Fruit fly (Drosophila melanogaster): Measurements from ENCODE around the gene CG32983.

CG32983 gene

DNA sequence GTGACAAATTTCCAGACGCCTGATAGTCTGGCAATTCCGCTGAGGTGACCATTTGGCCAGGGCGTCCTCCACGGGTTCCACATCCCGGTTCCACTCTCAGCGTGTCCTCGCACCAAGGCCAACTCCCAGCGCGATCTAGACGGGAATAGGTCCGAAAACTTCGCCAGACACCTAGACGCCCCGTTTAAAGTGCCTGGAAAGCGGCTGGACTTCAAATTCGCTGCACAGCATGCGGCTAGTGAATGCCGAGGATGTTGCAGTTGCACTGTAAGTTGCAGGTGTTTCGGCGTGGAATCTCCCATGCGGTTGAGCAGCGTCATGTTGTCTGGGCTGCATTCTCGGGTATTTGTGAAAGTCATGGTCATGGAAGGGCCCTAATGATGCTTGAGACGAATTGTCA, 16.5 kb upstream of the CG32983 start:
- TF ChIP-seq Blimp-1 (GFP tag; optimal IDR thresholded peaks at IDR 0.05) (no peak), CG32006 (GFP tag; optimal IDR thresholded peaks at IDR 0.05) (no peak), CG34406 (GFP tag; optimal IDR thresholded peaks at IDR 0.05) (no peak), CG11294 (GFP tag; IDR thresholded peaks at IDR 0.05) (no peak), CG6808 (GFP tag; optimal IDR thresholded peaks at IDR 0.05) (no peak), dsx (GFP tag; optimal IDR thresholded peaks at IDR 0.05; ENCODE audit: poor library complexity, severe bottlenecking) (no peak), Ets21C (GFP tag; optimal IDR thresholded peaks at IDR 0.05) (no peak), Ets96B (tag; optimal IDR thresholded peaks at IDR 0.05) (no peak), CG15336 (GFP tag; IDR thresholded peaks at IDR 0.05) (no peak), Smox (GFP tag; optimal IDR thresholded peaks at IDR 0.05) (no peak), topi (GFP tag; optimal IDR thresholded peaks at IDR 0.05) (no peak), CG1621 (tag; optimal IDR thresholded peaks at IDR 0.05) (no peak), esn (GFP tag; optimal IDR thresholded peaks at IDR 0.05) (no peak), ss (GFP tag; optimal IDR thresholded peaks at IDR 0.05) (no peak)

DNA sequence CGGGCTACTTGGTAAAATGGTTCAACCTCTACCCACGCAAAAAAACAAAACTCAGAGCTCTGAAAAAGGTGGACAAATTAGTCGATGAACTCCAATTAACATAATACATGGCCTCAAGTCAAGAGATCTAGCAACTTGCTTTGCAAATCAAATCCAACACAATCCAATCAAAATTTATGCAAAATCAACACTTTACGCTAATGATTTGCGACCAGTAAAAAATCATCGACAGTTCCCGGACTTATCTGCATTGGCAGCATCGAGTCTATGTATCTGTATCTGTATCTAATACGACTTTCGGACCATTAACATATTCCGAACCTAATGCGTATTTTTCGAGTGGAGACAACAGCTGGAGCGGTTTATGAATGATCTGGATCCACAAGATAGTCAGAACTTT, 14.6 kb upstream of the CG32983 start:
- TF ChIP-seq CG1621 (tag; optimal IDR thresholded peaks at IDR 0.05) (no peak), eg (GFP tag; IDR thresholded peaks at IDR 0.05) (no peak), lz (GFP tag; optimal IDR thresholded peaks at IDR 0.05) (no peak), CG4318 (GFP tag; optimal IDR thresholded peaks at IDR 0.05) (no peak), pdm3 (GFP tag; optimal IDR thresholded peaks at IDR 0.05) (no peak), CG3919 (GFP tag; optimal IDR thresholded peaks at IDR 0.05) (no peak), Smox (GFP tag; optimal IDR thresholded peaks at IDR 0.05) (no peak), vri (GFP tag; optimal IDR thresholded peaks at IDR 0.05) (no peak), CG15336 (GFP tag; IDR thresholded peaks at IDR 0.05) (no peak), ss (GFP tag; optimal IDR thresholded peaks at IDR 0.05) (no peak), fd59A (GFP tag; optimal IDR thresholded peaks at IDR 0.05) (no peak), Ets96B (tag; optimal IDR thresholded peaks at IDR 0.05) (no peak)

DNA sequence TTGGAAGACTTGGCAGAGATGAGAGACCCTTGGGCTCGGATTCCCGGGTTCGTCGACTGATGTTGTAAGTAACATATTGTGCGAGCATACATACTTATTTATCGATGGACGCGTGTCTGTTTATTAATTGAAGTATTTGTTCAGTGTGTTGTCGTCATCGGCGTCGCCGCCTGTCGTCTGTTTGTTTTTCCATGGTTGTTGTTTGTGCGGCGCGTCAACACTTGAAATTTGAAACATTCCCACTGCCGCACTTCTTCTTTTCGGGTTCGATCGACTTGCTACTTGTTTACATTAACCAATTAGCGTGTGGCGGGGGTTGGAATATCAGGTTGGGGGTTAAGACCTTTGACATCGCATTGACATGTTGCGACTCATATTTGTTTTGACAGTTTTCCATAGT, 13.4 kb upstream of the CG32983 start:
- TF ChIP-seq CG6854 (GFP tag; optimal IDR thresholded peaks at IDR 0.05) = no peak
- TF ChIP-seq Ets96B (tag; optimal IDR thresholded peaks at IDR 0.05) = no peak
- TF ChIP-seq spab (GFP tag; optimal IDR thresholded peaks at IDR 0.05) = no peak
- no peak for TF ChIP-seq CG8632 (GFP tag; optimal IDR thresholded peaks at IDR 0.05)
- TF ChIP-seq fkh (GFP tag; optimal IDR thresholded peaks at IDR 0.05) = peak; percentile 99
- TF ChIP-seq Eip93F (GFP tag; optimal IDR thresholded peaks at IDR 0.05) = no peak
- no peak for TF ChIP-seq CG8119 (GFP tag; IDR thresholded peaks at IDR 0.05)
- TF ChIP-seq OdsH (GFP tag; optimal IDR thresholded peaks at IDR 0.05) = no peak
- TF ChIP-seq CG7368 (GFP tag; optimal IDR thresholded peaks at IDR 0.05) = no peak
- TF ChIP-seq dsx (GFP tag; optimal IDR thresholded peaks at IDR 0.05; ENCODE audit: poor library complexity, severe bottlenecking) = no peak
- TF ChIP-seq Eip78C (GFP tag) = peak; percentile 29
- no peak for TF ChIP-seq CG6792 (GFP tag; optimal IDR thresholded peaks at IDR 0.05)
- no peak for TF ChIP-seq CG6808 (GFP tag; optimal IDR thresholded peaks at IDR 0.05)
- TF ChIP-seq Hr39 (GFP tag; optimal IDR thresholded peaks at IDR 0.05) = no peak
- no peak for TF ChIP-seq Lpt (GFP tag; optimal IDR thresholded peaks at IDR 0.05)

DNA sequence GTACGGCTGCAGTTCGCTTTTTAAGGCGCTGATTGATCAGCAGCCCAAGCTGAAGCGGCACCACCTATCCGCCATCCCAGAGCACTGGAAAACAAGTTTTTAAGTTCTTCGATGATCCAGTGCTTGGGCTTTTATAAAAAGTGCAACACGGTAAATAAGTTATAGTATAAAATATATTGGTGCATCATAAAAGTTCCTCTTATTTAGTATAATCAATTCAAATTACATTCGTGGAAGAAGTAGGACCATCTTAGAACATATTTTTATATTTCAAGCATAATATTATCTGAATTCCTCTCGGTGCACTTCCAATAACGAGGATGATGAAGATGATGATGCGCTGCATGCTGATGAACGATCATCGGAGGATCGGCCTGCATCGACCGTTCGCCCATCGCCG, 10.2 kb upstream of the CG32983 start:
- TF ChIP-seq esn (GFP tag; optimal IDR thresholded peaks at IDR 0.05) (peak; percentile 19), eg (GFP tag; IDR thresholded peaks at IDR 0.05) (no peak), Blimp-1 (GFP tag; optimal IDR thresholded peaks at IDR 0.05) (no peak), Hr38 (GFP tag; optimal IDR thresholded peaks at IDR 0.05) (no peak), Ets21C (GFP tag; optimal IDR thresholded peaks at IDR 0.05) (no peak), OdsH (GFP tag; optimal IDR thresholded peaks at IDR 0.05) (no peak), achi (GFP tag; optimal IDR thresholded peaks at IDR 0.05) (peak; percentile 13), vri (GFP tag; optimal IDR thresholded peaks at IDR 0.05) (no peak), CG34406 (GFP tag; optimal IDR thresholded peaks at IDR 0.05) (no peak), CG9139 (GFP tag; optimal IDR thresholded peaks at IDR 0.05) (peak; percentile 6), dac (GFP tag; optimal IDR thresholded peaks at IDR 0.05) (no peak), CG11294 (GFP tag; IDR thresholded peaks at IDR 0.05) (no peak), Eip93F (GFP tag; optimal IDR thresholded peaks at IDR 0.05) (no peak), CG1621 (tag; optimal IDR thresholded peaks at IDR 0.05) (no peak), topi (GFP tag; optimal IDR thresholded peaks at IDR 0.05) (peak; percentile 65), salr (GFP tag; optimal IDR thresholded peaks at IDR 0.05) (peak in 1 of 2 experiments; percentile 21), CG6792 (GFP tag; optimal IDR thresholded peaks at IDR 0.05) (no peak), CG8319 (GFP tag; optimal IDR thresholded peaks at IDR 0.05) (no peak), CG10631 (GFP tag; optimal IDR thresholded peaks at IDR 0.05) (peak; percentile 40), CG7368 (GFP tag; optimal IDR thresholded peaks at IDR 0.05) (no peak), net (GFP tag; optimal IDR thresholded peaks at IDR 0.05) (peak; percentile 47), Lpt (GFP tag; optimal IDR thresholded peaks at IDR 0.05) (no peak), CG11902 (GFP tag; optimal IDR thresholded peaks at IDR 0.05) (peak; percentile 12), CG8632 (GFP tag; optimal IDR thresholded peaks at IDR 0.05) (no peak), CG3919 (GFP tag; optimal IDR thresholded peaks at IDR 0.05) (peak; percentile 63), pdm3 (GFP tag; optimal IDR thresholded peaks at IDR 0.05) (no peak), CG8119 (GFP tag; IDR thresholded peaks at IDR 0.05) (no peak), ss (GFP tag; optimal IDR thresholded peaks at IDR 0.05) (peak; percentile 49 to 70), lz (GFP tag; optimal IDR thresholded peaks at IDR 0.05) (peak; percentile 28), Sox102F (GFP tag; optimal IDR thresholded peaks at IDR 0.05) (peak; percentile 25)
